Worm (Caenorhabditis elegans) whole organism, L1 larva: ENCODE results near the gene H39E23.3.

Experiments
- ceh-90 ChIP-seq: sonication (generic microtip); optimal IDR thresholded peaks from 2 replicates; lab custom pipeline; 2016; ENCODE audit warnings: missing genetic modification characterization, missing compliant biosample characterization
- elt-3 ChIP-seq, 6 experiments: fragments of 150-350 bp in 1 of 6; sonication (generic microtip); optimal IDR thresholded peaks; 2 replicates each; lab custom pipeline; 2017 to 2018; ENCODE audit warnings: missing biosample characterization in 6 of 6, missing genetic modification characterization in 6 of 6, inconsistent platforms in 1 of 6
- tbx-2 ChIP-seq: sonication (generic microtip); optimal IDR thresholded peaks from 2 replicates; lab custom pipeline; 2016; ENCODE audit warnings: missing genetic modification characterization, missing compliant biosample characterization
- unc-62 ChIP-seq: fragments of 150-350 bp; optimal IDR thresholded peaks from 2 replicates; lab custom pipeline; 2014; ENCODE audit warnings: missing biosample characterization, missing genetic modification reagents, missing genetic modification characterization
- unc-98 ChIP-seq: fragments of 200-800 bp; sonication (Bioruptor generic); IDR thresholded peaks from 2 replicates; pipeline ENCODE4 v1.3.6; 2022; ENCODE audit warnings: missing genetic modification characterization, missing compliant biosample characterization
- vab-15 ChIP-seq: sonication (generic microtip); optimal IDR thresholded peaks from 2 replicates; lab custom pipeline; 2017; ENCODE audit warnings: missing genotype, mild to moderate bottlenecking, missing genetic modification characterization, missing compliant biosample characterization
- ztf-11 ChIP-seq, 2 experiments: sonication (generic microtip); optimal IDR thresholded peaks; 2 replicates each; lab custom pipeline; 2016 to 2017; ENCODE audit warnings: missing genetic modification characterization in 2 of 2, missing biosample characterization in 1 of 2, missing compliant biosample characterization in 1 of 2
- ztf-4 ChIP-seq: fragments of 150-350 bp; optimal IDR thresholded peaks from 2 replicates; lab custom pipeline; 2014; ENCODE audit warnings: missing biosample characterization, missing genetic modification characterization

ce11 chrV:14130226-14130625 is 22.6 kb downstream of the H39E23.3 start:
- TF ChIP-seq unc-98 (GFP tag; lab: Robert Waterston, UW): no peak
- TF ChIP-seq vab-15 (tag; lab: Kevin White, UChicago): no peak
- no peak for TF ChIP-seq ztf-11 (tag; optimal IDR thresholded peaks at IDR 0.05; lab: Kevin White, UChicago)
- TF ChIP-seq ceh-90 (tag; lab: Kevin White, UChicago): no peak
- TF ChIP-seq ztf-4: no peak
- no peak for TF ChIP-seq tbx-2
- no peak for TF ChIP-seq elt-3 (tag; optimal IDR thresholded peaks at IDR 0.05; lab: Kevin White, UChicago)
- TF ChIP-seq unc-62 (GFP tag; lab: Kevin White, UChicago): no peak
